Worm (Caenorhabditis elegans): ENCODE data around the gene Y46G5A.34.

DNA sequence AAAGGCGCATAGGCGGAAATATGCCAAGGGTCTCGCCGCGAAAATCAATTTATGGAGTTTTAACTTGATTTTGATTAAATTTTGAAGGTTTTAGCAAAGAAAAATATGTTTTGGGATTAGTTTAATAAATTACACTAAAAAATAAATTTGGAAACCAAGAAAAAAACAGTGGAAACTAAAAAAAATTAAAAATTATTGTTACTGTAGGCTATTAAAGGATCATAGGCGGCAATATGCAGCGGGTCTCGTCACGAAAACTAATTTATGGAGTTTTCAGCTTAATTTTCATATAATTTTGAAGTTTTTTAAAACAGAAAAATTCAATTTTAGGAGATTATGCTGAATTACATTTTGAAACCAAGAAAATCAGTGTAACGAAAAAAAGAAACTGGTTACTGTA, 32.3 kb downstream of the Y46G5A.34 start:
- TF ChIP-seq nhr-28 (tag; optimal IDR thresholded peaks at IDR 0.05) (no peak), pha-4 (tag; optimal IDR thresholded peaks at IDR 0.05) (no peak), sem-2 (GFP tag; optimal IDR thresholded peaks at IDR 0.05) (no peak), ces-1 (GFP tag; optimal IDR thresholded peaks at IDR 0.05) (no peak), snpc-4 (tag; optimal IDR thresholded peaks at IDR 0.05) (no peak), nhr-76 (tag; optimal IDR thresholded peaks at IDR 0.05) (no peak), mep-1 (tag; optimal IDR thresholded peaks at IDR 0.05) (no peak), nhr-12 (tag; optimal IDR thresholded peaks at IDR 0.05) (no peak)
